Fruit fly (Drosophila melanogaster) whole organism, embryonic: ENCODE data around the gene CG34313.

Experiments used
- Antp ChIP-seq: fragments of 200-800 bp; sonication (Bioruptor generic); optimal IDR thresholded peaks from 3 replicates; lab custom pipeline; 2016; ENCODE audit warnings: missing biosample characterization, missing genetic modification characterization
- Atf3 ChIP-seq: fragments of 200-800 bp; sonication (Bioruptor generic); optimal IDR thresholded peaks from 3 replicates; lab custom pipeline; 2016; ENCODE audit warnings: missing biosample characterization, missing genetic modification characterization
- CG10543 ChIP-seq: fragments of 200-800 bp; sonication (Bioruptor generic); optimal IDR thresholded peaks from 3 replicates; lab custom pipeline; 2017; ENCODE audit warnings: missing biosample characterization, mild to moderate bottlenecking, missing genetic modification characterization, moderate library complexity
- CG12391 ChIP-seq: fragments of 200-800 bp; sonication (Bioruptor generic); optimal IDR thresholded peaks from 3 replicates; lab custom pipeline; 2018; ENCODE audit warnings: missing biosample characterization, mild to moderate bottlenecking, missing genetic modification characterization, moderate library complexity
- CG12769 ChIP-seq: fragments of 200-800 bp; sonication (Bioruptor generic); optimal IDR thresholded peaks from 2 replicates; lab custom pipeline; 2019; ENCODE audit warnings: missing biosample characterization, mild to moderate bottlenecking, missing genetic modification characterization, moderate library complexity
- CG13424 ChIP-seq: fragments of 200-800 bp; sonication (Bioruptor generic); optimal IDR thresholded peaks from 2 replicates; lab custom pipeline; 2019; ENCODE audit warnings: missing biosample characterization, mild to moderate bottlenecking, missing genetic modification characterization, moderate library complexity
- CG14965 ChIP-seq: fragments of 200-800 bp; sonication (Bioruptor generic); optimal IDR thresholded peaks from 2 replicates; lab custom pipeline; 2016; ENCODE audit warnings: missing biosample characterization, missing genetic modification characterization, borderline replicate concordance
- CG15479 ChIP-seq: fragments of 200-800 bp; sonication (Bioruptor generic); optimal IDR thresholded peaks from 3 replicates; lab custom pipeline; 2019; ENCODE audit warnings: missing biosample characterization, mild to moderate bottlenecking, missing genetic modification characterization, moderate library complexity
- CG3995 ChIP-seq: fragments of 200-800 bp; sonication (Bioruptor generic); optimal IDR thresholded peaks from 3 replicates; lab custom pipeline; 2016; ENCODE audit warnings: missing biosample characterization, missing genetic modification characterization
- CG4424 ChIP-seq: fragments of 200-800 bp; sonication (Bioruptor generic); optimal IDR thresholded peaks from 3 replicates; lab custom pipeline; 2016; ENCODE audit warnings: missing biosample characterization, missing genetic modification characterization
- CG4854 ChIP-seq: fragments of 200-800 bp; sonication (Bioruptor generic); optimal IDR thresholded peaks from 2 replicates; lab custom pipeline; 2016; ENCODE audit warnings: missing biosample characterization, missing genetic modification characterization, inconsistent platforms
- CG6791 ChIP-seq: fragments of 200-800 bp; sonication (Bioruptor generic); IDR thresholded peaks from 3 replicates; pipeline ENCODE4 v1.3.6; 2022; ENCODE audit warnings: missing biosample characterization, missing genetic modification characterization; ENCODE audit not compliant: partially characterized antibody
- CG8388 ChIP-seq: fragments of 200-800 bp; sonication (Bioruptor generic); optimal IDR thresholded peaks from 2 replicates; lab custom pipeline; 2019; ENCODE audit warnings: missing biosample characterization, mild to moderate bottlenecking, missing genetic modification characterization, moderate library complexity
- CoRest ChIP-seq: fragments of 200-800 bp; sonication (Bioruptor generic); optimal IDR thresholded peaks from 3 replicates; lab custom pipeline; 2018; ENCODE audit warnings: missing biosample characterization, mild to moderate bottlenecking, missing genetic modification characterization, moderate library complexity
- Dp ChIP-seq: fragments of 200-800 bp; sonication (Bioruptor generic); optimal IDR thresholded peaks from 2 replicates; lab custom pipeline; 2018; ENCODE audit warnings: missing biosample characterization, mild to moderate bottlenecking, missing genetic modification characterization, moderate library complexity
- Ets65A ChIP-seq: fragments of 200-800 bp; sonication (Bioruptor generic); peaks from one replicate; lab custom pipeline; 2016; ENCODE audit warnings: missing biosample characterization, missing genetic modification characterization
- Fer1 ChIP-seq: fragments of 200-800 bp; sonication (Bioruptor generic); optimal IDR thresholded peaks from 2 replicates; lab custom pipeline; 2017; ENCODE audit warnings: missing biosample characterization, mild to moderate bottlenecking, missing genetic modification characterization
- HLH4C ChIP-seq: fragments of 200-800 bp; sonication (Bioruptor generic); IDR thresholded peaks from 3 replicates; pipeline ENCODE4 v1.3.6; 2022; ENCODE audit warnings: missing biosample characterization, missing genetic modification characterization; ENCODE audit not compliant: partially characterized antibody
- MBD-R2 ChIP-seq: fragments of 200-800 bp; sonication (Bioruptor generic); IDR thresholded peaks from 2 replicates; pipeline ENCODE4 v1.3.6; 2022; ENCODE audit warnings: missing biosample characterization, missing genetic modification characterization
- Med ChIP-seq: fragments of 200-800 bp; sonication (Bioruptor generic); peaks from one replicate; lab custom pipeline; 2016; ENCODE audit warnings: missing biosample characterization, missing genetic modification characterization, mild to moderate bottlenecking, inconsistent platforms, moderate library complexity
- Nf-YC ChIP-seq: fragments of 200-800 bp; optimal IDR thresholded peaks from 3 replicates; lab custom pipeline; 2019; ENCODE audit warnings: missing biosample characterization, mild to moderate bottlenecking, missing genetic modification characterization, moderate library complexity
- Optix ChIP-seq: fragments of 200-800 bp; sonication (Bioruptor generic); IDR thresholded peaks from 3 replicates; pipeline ENCODE4 v1.3.6; 2022; ENCODE audit warnings: missing biosample characterization, missing genetic modification characterization
- Side ChIP-seq: fragments of 200-800 bp; sonication (Bioruptor generic); optimal IDR thresholded peaks from 2 replicates; lab custom pipeline; 2016; ENCODE audit warnings: missing biosample characterization, missing genetic modification characterization
- Six4 ChIP-seq: fragments of 200-800 bp; sonication (Bioruptor generic); optimal IDR thresholded peaks from 2 replicates; lab custom pipeline; 2016; ENCODE audit warnings: missing biosample characterization, missing genetic modification characterization
- ab ChIP-seq: fragments of 200-800 bp; sonication (Bioruptor generic); optimal IDR thresholded peaks from 2 replicates; lab custom pipeline; 2016; ENCODE audit warnings: missing biosample characterization, missing genetic modification characterization
- ac ChIP-seq: fragments of 200-800 bp; sonication (Bioruptor generic); optimal IDR thresholded peaks from 3 replicates; lab custom pipeline; 2017; ENCODE audit warnings: missing biosample characterization, mild to moderate bottlenecking, missing genetic modification characterization
- ara ChIP-seq: fragments of 200-800 bp; sonication (Bioruptor generic); IDR thresholded peaks from 2 replicates; pipeline ENCODE4 v1.3.6; 2022; ENCODE audit warnings: missing biosample characterization, missing genetic modification characterization
- chn ChIP-seq: fragments of 200-800 bp; sonication (Bioruptor generic); optimal IDR thresholded peaks from 2 replicates; lab custom pipeline; 2016; ENCODE audit warnings: missing biosample characterization, missing genetic modification characterization
- ci ChIP-seq: fragments of 200-800 bp; sonication (Bioruptor generic); IDR thresholded peaks from 3 replicates; pipeline ENCODE4 v1.3.6; 2022; ENCODE audit warnings: missing biosample characterization, missing genetic modification characterization
- corto ChIP-seq: fragments of 200-800 bp; sonication (Bioruptor generic); optimal IDR thresholded peaks from 2 replicates; lab custom pipeline; 2016; ENCODE audit warnings: missing biosample characterization, mild to moderate bottlenecking, missing genetic modification characterization, moderate library complexity
- crol ChIP-seq: fragments of 200-800 bp; sonication (Bioruptor generic); IDR thresholded peaks from 2 replicates; pipeline ENCODE4 v1.3.6; 2022; ENCODE audit warnings: missing biosample characterization, missing genetic modification characterization
- danr ChIP-seq: fragments of 200-800 bp; sonication (Bioruptor generic); IDR thresholded peaks from 2 replicates; pipeline ENCODE4 v1.3.6; 2022; ENCODE audit warnings: missing biosample characterization, missing genetic modification characterization
- dmrt11E ChIP-seq: fragments of 200-800 bp; sonication (Bioruptor generic); optimal IDR thresholded peaks from 3 replicates; lab custom pipeline; 2018; ENCODE audit warnings: missing biosample characterization, mild to moderate bottlenecking, missing genetic modification characterization, moderate library complexity
- gem ChIP-seq: fragments of 200-800 bp; sonication (Bioruptor generic); optimal IDR thresholded peaks from 2 replicates; lab custom pipeline; 2019; ENCODE audit warnings: missing biosample characterization, mild to moderate bottlenecking, missing genetic modification characterization, moderate library complexity
- gro ChIP-seq: fragments of 200-800 bp; sonication (Bioruptor generic); optimal IDR thresholded peaks from 2 replicates; lab custom pipeline; 2016; ENCODE audit warnings: missing biosample characterization, missing genetic modification characterization
- ind ChIP-seq: fragments of 200-800 bp; sonication (Bioruptor generic); optimal IDR thresholded peaks from 3 replicates; lab custom pipeline; 2016; ENCODE audit warnings: missing biosample characterization, missing genetic modification characterization
- insv ChIP-seq, 2 experiments: fragments of 200-800 bp; sonication (Bioruptor generic); optimal IDR thresholded peaks; 3 replicates each; lab custom pipeline; 2016 to 2018; ENCODE audit warnings: missing biosample characterization in 2 of 2, missing genetic modification characterization in 2 of 2
- ken ChIP-seq: fragments of 200-800 bp; sonication (Bioruptor generic); IDR thresholded peaks from 3 replicates; pipeline ENCODE4 v1.3.6; 2022; ENCODE audit warnings: missing biosample characterization, missing genetic modification characterization
- lmd ChIP-seq: fragments of 200-800 bp; sonication (Bioruptor generic); IDR thresholded peaks from 2 replicates; pipeline ENCODE4 v1.3.6; 2022; ENCODE audit warnings: missing biosample characterization, missing genetic modification characterization
- nerfin-1 ChIP-seq: fragments of 200-800 bp; sonication (Bioruptor generic); optimal IDR thresholded peaks from 3 replicates; lab custom pipeline; 2019; ENCODE audit warnings: missing biosample characterization, mild to moderate bottlenecking, missing genetic modification characterization, moderate library complexity
- pan ChIP-seq, 4 experiments: fragments of >200 bp in 3 of 4; fragments of 200-800 bp in 1 of 4; sonication (Bioruptor generic) in 1 of 4; optimal IDR thresholded peaks in 3 of 4; IDR thresholded peaks in 1 of 4; 2 replicates each; pipeline versions ENCODE4 v1.3.6 to Lab custom; 2017 to 2022; ENCODE audit warnings: missing biosample characterization in 2 of 4, missing genetic modification characterization in 2 of 4, mixed read lengths in 1 of 4
- pum ChIP-seq: fragments of 200-800 bp; sonication (Bioruptor generic); optimal IDR thresholded peaks from 2 replicates; lab custom pipeline; 2016; ENCODE audit warnings: missing biosample characterization, missing genetic modification characterization
- ranshi ChIP-seq: fragments of 200-800 bp; sonication (Bioruptor generic); IDR thresholded peaks from 2 replicates; pipeline ENCODE4 v1.3.6; 2022; ENCODE audit warnings: missing biosample characterization, missing genetic modification characterization
- ro ChIP-seq: fragments of 200-800 bp; sonication (Bioruptor generic); IDR thresholded peaks from 2 replicates; pipeline ENCODE4 v1.3.6; 2022; ENCODE audit warnings: missing biosample characterization, missing genetic modification characterization
- so ChIP-seq: fragments of 200-800 bp; sonication (Bioruptor generic); IDR thresholded peaks from 3 replicates; pipeline ENCODE4 v1.3.6; 2022; ENCODE audit warnings: missing biosample characterization, missing genetic modification characterization
- ssp ChIP-seq: fragments of 200-800 bp; sonication (Bioruptor generic); IDR thresholded peaks from 2 replicates; pipeline ENCODE4 v1.3.6; 2022; ENCODE audit warnings: missing biosample characterization, missing genetic modification characterization
- tap ChIP-seq: fragments of 200-800 bp; optimal IDR thresholded peaks from 3 replicates; lab custom pipeline; 2019; ENCODE audit warnings: missing biosample characterization, mild to moderate bottlenecking, missing genetic modification characterization, moderate library complexity
- tna ChIP-seq: fragments of 200-800 bp; sonication (Bioruptor generic); IDR thresholded peaks from 2 replicates; pipeline ENCODE4 v1.3.6; 2022; ENCODE audit warnings: missing biosample characterization, missing genetic modification characterization; ENCODE audit not compliant: partially characterized antibody
- tx ChIP-seq: fragments of 200-800 bp; sonication (Bioruptor generic); optimal IDR thresholded peaks from 2 replicates; lab custom pipeline; 2016; ENCODE audit warnings: missing biosample characterization, missing genetic modification characterization
- unpg ChIP-seq: fragments of 200-800 bp; sonication (Bioruptor generic); optimal IDR thresholded peaks from 3 replicates; lab custom pipeline; 2018; ENCODE audit warnings: missing biosample characterization, mild to moderate bottlenecking, missing genetic modification characterization, moderate library complexity
- vfl ChIP-seq: fragments of 200-800 bp; sonication (Bioruptor generic); optimal IDR thresholded peaks from 2 replicates; lab custom pipeline; 2016; ENCODE audit warnings: missing biosample characterization, missing genetic modification characterization
- zf30C ChIP-seq: fragments of 200-800 bp; sonication (Bioruptor generic); optimal IDR thresholded peaks from 3 replicates; lab custom pipeline; 2018; ENCODE audit warnings: missing biosample characterization, mild to moderate bottlenecking, missing genetic modification characterization

CG34313 gene

DNA sequence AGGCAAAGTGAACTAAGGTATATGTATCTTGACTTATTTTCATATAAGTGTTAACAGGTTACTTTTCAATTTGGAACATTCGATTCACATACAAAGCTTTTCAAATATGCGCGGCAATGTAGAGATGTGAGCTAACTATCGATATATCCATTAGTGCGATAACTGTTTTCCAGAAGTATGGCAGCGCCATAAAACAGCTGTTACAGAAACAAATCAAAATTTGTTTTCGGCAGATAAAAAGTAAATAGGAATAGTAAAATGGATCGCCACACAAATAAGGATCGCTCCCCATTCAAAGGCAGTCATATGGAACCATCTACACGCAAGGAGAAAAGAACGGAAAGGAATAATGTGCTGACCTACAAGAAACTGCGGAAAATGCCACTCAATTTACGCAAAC, at the start of gene CG34313, which contains the start of the genes CG32832 and CG31743 (continued):
- TF ChIP-seq Med, result no peak
- TF ChIP-seq CG8388, result no peak
- no peak for TF ChIP-seq CG12769 (tag; lab: Kevin White, UChicago)
- no peak for TF ChIP-seq insv (GFP tag; optimal IDR thresholded peaks at IDR 0.05; lab: Kevin White, UChicago)
- TF ChIP-seq CG4854 (GFP tag; lab: Kevin White, UChicago), result no peak
- TF ChIP-seq vfl, result no peak
- TF ChIP-seq CG15479 (GFP tag; lab: Kevin White, UChicago), result no peak
- TF ChIP-seq Atf3 (GFP tag; lab: Kevin White, UChicago), result no peak
- no peak for TF ChIP-seq Antp
- TF ChIP-seq nerfin-1, result no peak
- TF ChIP-seq Ets65A (GFP tag; lab: Kevin White, UChicago), result no peak
- TF ChIP-seq unpg (GFP tag; lab: Kevin White, UChicago), result no peak
- TF ChIP-seq Side, result no peak
- TF ChIP-seq CG12391 (tag; lab: Kevin White, UChicago), result no peak
- TF ChIP-seq CG13424 (tag; lab: Kevin White, UChicago), result no peak
- TF ChIP-seq ind (GFP tag; lab: Kevin White, UChicago), result no peak
- no peak for TF ChIP-seq CG14965 (GFP tag; lab: Kevin White, UChicago)
- peak; percentile 74 for TF ChIP-seq CG6791
- TF ChIP-seq Fer1 (GFP tag; lab: Kevin White, UChicago), result no peak
- no peak for TF ChIP-seq tx
- no peak for TF ChIP-seq ab (GFP tag; lab: Kevin White, UChicago)
- peak; percentile 58 for TF ChIP-seq HLH4C (GFP tag; lab: Robert Waterston, UW)
- TF ChIP-seq zf30C (GFP tag; lab: Kevin White, UChicago), result no peak
- TF ChIP-seq gro (GFP tag; lab: Kevin White, UChicago), result no peak
- no peak for TF ChIP-seq pan (optimal IDR thresholded peaks at IDR 0.05; lab: Kevin White, UChicago)
- no peak for TF ChIP-seq pan (GFP tag; optimal IDR thresholded peaks at IDR 0.05 in 1 of 2, IDR thresholded peaks at IDR 0.05 in 1 of 2)
- no peak for TF ChIP-seq ara
- TF ChIP-seq ranshi, result no peak
- no peak for TF ChIP-seq tna (GFP tag; lab: Robert Waterston, UW)
- TF ChIP-seq Dp (GFP tag; lab: Kevin White, UChicago), result peak; percentile 97
- no peak for TF ChIP-seq Six4 (GFP tag; lab: Kevin White, UChicago)
- TF ChIP-seq ken (GFP tag; lab: Robert Waterston, UW), result no peak
- no peak for TF ChIP-seq ro (GFP tag; lab: Robert Waterston, UW)
- TF ChIP-seq tap (tag; lab: Kevin White, UChicago), result no peak
- no peak for TF ChIP-seq dmrt11E
- no peak for TF ChIP-seq pum (GFP tag; lab: Kevin White, UChicago)
- TF ChIP-seq crol (GFP tag; lab: Robert Waterston, UW), result no peak
- no peak for TF ChIP-seq CG3995 (GFP tag; lab: Kevin White, UChicago)
- TF ChIP-seq Nf-YC (tag; lab: Kevin White, UChicago), result peak; percentile 30
- TF ChIP-seq chn, result no peak
- TF ChIP-seq ssp, result no peak
- TF ChIP-seq Optix (GFP tag; lab: Robert Waterston, UW), result no peak
- TF ChIP-seq ac, result no peak
- no peak for TF ChIP-seq CG4424 (GFP tag; lab: Kevin White, UChicago)
- TF ChIP-seq CoRest (tag; lab: Kevin White, UChicago), result peak; percentile 20
- no peak for TF ChIP-seq lmd (GFP tag; lab: Robert Waterston, UW)
- no peak for TF ChIP-seq gem (tag; lab: Kevin White, UChicago)
- peak; percentile 88 for TF ChIP-seq MBD-R2
- TF ChIP-seq CG10543 (GFP tag; lab: Kevin White, UChicago), result no peak
- no peak for TF ChIP-seq corto
- no peak for TF ChIP-seq so (GFP tag; lab: Robert Waterston, UW)
- no peak for TF ChIP-seq danr (GFP tag; lab: Robert Waterston, UW)
- TF ChIP-seq ci (GFP tag; lab: Robert Waterston, UW), result peak; percentile 39; the same call in 1 of the 3 replicates
